Fruit fly (Drosophila melanogaster) whole organism, embryonic: ENCODE measurements around the gene sbr.

Experiments used
- Adf1 ChIP-seq: fragments of 200-800 bp; sonication (Bioruptor generic); IDR thresholded peaks from 2 replicates; pipeline ENCODE4 v1.3.6; 2022; ENCODE audit warnings: missing biosample characterization, missing genetic modification characterization
- Atf6 ChIP-seq: fragments of 200-800 bp; sonication (Bioruptor generic); IDR thresholded peaks from 2 replicates; pipeline ENCODE4 v1.3.6; 2022; ENCODE audit warnings: missing biosample characterization, missing genetic modification characterization
- CG10462 ChIP-seq: fragments of 200-800 bp; sonication (Bioruptor generic); optimal IDR thresholded peaks from 2 replicates; lab custom pipeline; 2016; ENCODE audit warnings: missing biosample characterization, missing genetic modification characterization
- CG11093 ChIP-seq: fragments of 200-800 bp; sonication (Bioruptor generic); IDR thresholded peaks from 3 replicates; pipeline ENCODE4 v1.3.6; 2022; ENCODE audit warnings: missing biosample characterization, missing genetic modification characterization
- CG11398 ChIP-seq: fragments of 200-800 bp; sonication (Bioruptor generic); optimal IDR thresholded peaks from 2 replicates; lab custom pipeline; 2016; ENCODE audit warnings: missing biosample characterization, missing genetic modification characterization
- CG12744 ChIP-seq: fragments of 200-800 bp; sonication (Bioruptor generic); optimal IDR thresholded peaks from 2 replicates; lab custom pipeline; 2016; ENCODE audit warnings: missing biosample characterization, missing genetic modification characterization
- CG14441 ChIP-seq: fragments of 200-800 bp; sonication (Bioruptor generic); IDR thresholded peaks from 2 replicates; pipeline ENCODE4 v1.3.6; 2022; ENCODE audit warnings: missing biosample characterization, missing genetic modification characterization
- CG16779 ChIP-seq: fragments of 200-800 bp; sonication (Bioruptor generic); IDR thresholded peaks from 2 replicates; pipeline ENCODE4 v1.3.6; 2022; ENCODE audit warnings: missing biosample characterization, missing genetic modification characterization
- CG18599 ChIP-seq: fragments of 200-800 bp; sonication (Bioruptor generic); optimal IDR thresholded peaks from 3 replicates; lab custom pipeline; 2017; ENCODE audit warnings: missing biosample characterization, missing genetic modification characterization, mild to moderate bottlenecking, moderate library complexity, missing genetic modification reagents
- CG2678 ChIP-seq: fragments of 200-800 bp; sonication (Bioruptor generic); optimal IDR thresholded peaks from 3 replicates; lab custom pipeline; 2019; ENCODE audit warnings: missing biosample characterization, mild to moderate bottlenecking, missing genetic modification characterization, moderate library complexity
- CG2875 ChIP-seq: fragments of 200-800 bp; sonication (Bioruptor generic); optimal IDR thresholded peaks from 2 replicates; lab custom pipeline; 2017; ENCODE audit warnings: missing biosample characterization, mild to moderate bottlenecking, missing genetic modification characterization, missing genetic modification reagents
- CG34224 ChIP-seq: fragments of 200-800 bp; sonication (Bioruptor generic); IDR thresholded peaks from 3 replicates; pipeline ENCODE4 v1.3.6; 2022; ENCODE audit warnings: missing biosample characterization, missing genetic modification characterization; ENCODE audit not compliant: partially characterized antibody
- CG6254 ChIP-seq: fragments of 200-800 bp; sonication (Bioruptor generic); optimal IDR thresholded peaks from 3 replicates; lab custom pipeline; 2017; ENCODE audit warnings: mild to moderate bottlenecking, missing biosample characterization, missing genetic modification reagents, missing genetic modification characterization
- CG6791 ChIP-seq: fragments of 200-800 bp; sonication (Bioruptor generic); IDR thresholded peaks from 3 replicates; pipeline ENCODE4 v1.3.6; 2022; ENCODE audit warnings: missing biosample characterization, missing genetic modification characterization; ENCODE audit not compliant: partially characterized antibody
- CG6813 ChIP-seq: fragments of 200-800 bp; sonication (Bioruptor generic); optimal IDR thresholded peaks from 2 replicates; lab custom pipeline; 2017; ENCODE audit warnings: missing biosample characterization, missing genetic modification characterization, mild to moderate bottlenecking, moderate library complexity, missing genetic modification reagents
- CG7987 ChIP-seq: fragments of 200-800 bp; sonication (Bioruptor generic); optimal IDR thresholded peaks from 2 replicates; lab custom pipeline; 2018; ENCODE audit warnings: missing biosample characterization, mild to moderate bottlenecking, missing genetic modification characterization, moderate library complexity
- CG8478 ChIP-seq: fragments of >200 bp; optimal IDR thresholded peaks from 2 replicates; lab custom pipeline; 2018
- CG9609 ChIP-seq: fragments of 200-800 bp; sonication (Bioruptor generic); optimal IDR thresholded peaks from 3 replicates; lab custom pipeline; 2016; ENCODE audit warnings: missing biosample characterization, missing genetic modification characterization
- Ets65A ChIP-seq: fragments of 200-800 bp; sonication (Bioruptor generic); peaks from one replicate; lab custom pipeline; 2016; ENCODE audit warnings: missing biosample characterization, missing genetic modification characterization
- Ets97D ChIP-seq: fragments of 200-800 bp; sonication (Bioruptor generic); optimal IDR thresholded peaks from 3 replicates; lab custom pipeline; 2016; ENCODE audit warnings: missing biosample characterization, missing genetic modification characterization
- Hr78 ChIP-seq, 2 experiments: fragments of 200-800 bp in 1 of 2; fragments of >200 bp in 1 of 2; sonication (Bioruptor generic) in 1 of 2; optimal IDR thresholded peaks; 2 replicates each; lab custom pipeline; 2017 to 2019; ENCODE audit warnings: missing biosample characterization in 2 of 2, missing genetic modification characterization in 2 of 2, mild to moderate bottlenecking in 1 of 2, moderate library complexity in 1 of 2
- Lhr ChIP-seq: fragments of 200-800 bp; sonication (Bioruptor generic); optimal IDR thresholded peaks from 3 replicates; lab custom pipeline; 2017; ENCODE audit warnings: mild to moderate bottlenecking, missing biosample characterization, missing genetic modification reagents, missing genetic modification characterization
- Neu2 ChIP-seq: fragments of 200-800 bp; sonication (Bioruptor generic); optimal IDR thresholded peaks from 3 replicates; lab custom pipeline; 2016; ENCODE audit warnings: missing biosample characterization, missing genetic modification characterization, borderline replicate concordance
- Ravus ChIP-seq: fragments of 200-800 bp; sonication (Bioruptor generic); IDR thresholded peaks from 2 replicates; pipeline ENCODE4 v1.3.6; 2022; ENCODE audit warnings: missing biosample characterization, missing genetic modification characterization
- Stat92E ChIP-seq, 3 experiments: fragments of >200 bp in 2 of 3; fragments of 200-800 bp in 1 of 3; sonication (Bioruptor generic) in 1 of 3; optimal IDR thresholded peaks; 2 replicates each; lab custom pipeline; 2017 to 2019; ENCODE audit warnings: missing biosample characterization in 3 of 3, missing genetic modification characterization in 3 of 3, mild to moderate bottlenecking in 1 of 3, moderate library complexity in 1 of 3
- Tbp ChIP-seq: fragments of >200 bp; optimal IDR thresholded peaks from 2 replicates; lab custom pipeline; 2018; ENCODE audit warnings: missing biosample characterization, missing genetic modification characterization
- Trl ChIP-seq, 3 experiments: fragments of >200 bp in 2 of 3; fragments of 200-800 bp in 1 of 3; sonication (Bioruptor generic) in 1 of 3; optimal IDR thresholded peaks; 2 replicates in 1 of 3; 3 replicates in 2 of 3; lab custom pipeline; 2016 to 2017; ENCODE audit warnings: missing biosample characterization in 1 of 3, missing genetic modification characterization in 1 of 3
- Xbp1 ChIP-seq: fragments of 200-800 bp; sonication (Bioruptor generic); optimal IDR thresholded peaks from 3 replicates; lab custom pipeline; 2016; ENCODE audit warnings: missing biosample characterization, mild to moderate bottlenecking, missing genetic modification characterization
- bowl ChIP-seq: fragments of 200-800 bp; sonication (Bioruptor generic); IDR thresholded peaks from 2 replicates; pipeline ENCODE4 v1.3.6; 2022; ENCODE audit warnings: missing biosample characterization, missing genetic modification characterization
- chinmo ChIP-seq: fragments of 200-800 bp; sonication (Bioruptor generic); IDR thresholded peaks from 4 replicates; pipeline ENCODE4 v1.3.6; 2022; ENCODE audit warnings: missing biosample characterization, missing genetic modification characterization; ENCODE audit not compliant: partially characterized antibody
- da ChIP-seq: fragments of 200-800 bp; sonication (Bioruptor generic); optimal IDR thresholded peaks from 2 replicates; lab custom pipeline; 2016; ENCODE audit warnings: missing biosample characterization, missing genetic modification characterization
- danr ChIP-seq: fragments of 200-800 bp; sonication (Bioruptor generic); IDR thresholded peaks from 2 replicates; pipeline ENCODE4 v1.3.6; 2022; ENCODE audit warnings: missing biosample characterization, missing genetic modification characterization
- dpn ChIP-seq, 2 experiments: fragments of 200-800 bp; sonication (Bioruptor generic); optimal IDR thresholded peaks; 3 replicates each; lab custom pipeline; 2016; ENCODE audit warnings: missing biosample characterization in 2 of 2, missing genetic modification characterization in 2 of 2
- fru ChIP-seq: fragments of >200 bp; optimal IDR thresholded peaks from 2 replicates; lab custom pipeline; 2017
- gt ChIP-seq: fragments of 200-800 bp; sonication (Bioruptor generic); IDR thresholded peaks from 2 replicates; pipeline ENCODE4 v1.3.6; 2022; ENCODE audit warnings: missing biosample characterization, missing genetic modification characterization
- jigr1 ChIP-seq: fragments of 200-800 bp; sonication (Bioruptor generic); IDR thresholded peaks from 3 replicates; pipeline ENCODE4 v1.3.6; 2022; ENCODE audit warnings: missing biosample characterization, missing genetic modification characterization
- kah ChIP-seq: fragments of 200-800 bp; sonication (Bioruptor generic); optimal IDR thresholded peaks from 2 replicates; lab custom pipeline; 2018; ENCODE audit warnings: missing biosample characterization, mild to moderate bottlenecking, missing genetic modification characterization
- klu ChIP-seq: fragments of 200-800 bp; sonication (Bioruptor generic); IDR thresholded peaks from 2 replicates; pipeline ENCODE4 v1.3.6; 2022; ENCODE audit warnings: missing biosample characterization, missing genetic modification characterization
- lab ChIP-seq: fragments of 200-800 bp; sonication (Bioruptor generic); optimal IDR thresholded peaks from 3 replicates; lab custom pipeline; 2017; ENCODE audit warnings: missing biosample characterization, missing genetic modification characterization, mild to moderate bottlenecking, moderate library complexity, missing genetic modification reagents
- lmd ChIP-seq: fragments of 200-800 bp; sonication (Bioruptor generic); IDR thresholded peaks from 2 replicates; pipeline ENCODE4 v1.3.6; 2022; ENCODE audit warnings: missing biosample characterization, missing genetic modification characterization
- nmo ChIP-seq: fragments of 200-800 bp; sonication (Bioruptor generic); optimal IDR thresholded peaks from 2 replicates; lab custom pipeline; 2018; ENCODE audit warnings: missing biosample characterization, mild to moderate bottlenecking, missing genetic modification characterization, moderate library complexity
- schlank ChIP-seq: fragments of 200-800 bp; sonication (Bioruptor generic); optimal IDR thresholded peaks from 2 replicates; lab custom pipeline; 2018; ENCODE audit warnings: missing biosample characterization, mild to moderate bottlenecking, missing genetic modification characterization
- seq ChIP-seq: fragments of 200-800 bp; sonication (Bioruptor generic); IDR thresholded peaks from 2 replicates; pipeline ENCODE4 v1.3.6; 2022; ENCODE audit warnings: missing biosample characterization, missing genetic modification characterization
- shn ChIP-seq: fragments of 200-800 bp; sonication (Bioruptor generic); optimal IDR thresholded peaks from 3 replicates; lab custom pipeline; 2016; ENCODE audit warnings: missing biosample characterization, missing genetic modification characterization
- slou ChIP-seq: fragments of 200-800 bp; sonication (Bioruptor generic); optimal IDR thresholded peaks from 3 replicates; lab custom pipeline; 2016; ENCODE audit warnings: missing biosample characterization, missing genetic modification characterization
- stwl ChIP-seq: fragments of 200-800 bp; sonication (Bioruptor generic); optimal IDR thresholded peaks from 3 replicates; lab custom pipeline; 2018; ENCODE audit warnings: missing biosample characterization, mild to moderate bottlenecking, missing genetic modification characterization, moderate library complexity
- unc-4 ChIP-seq: fragments of 200-800 bp; sonication (Bioruptor generic); IDR thresholded peaks from 2 replicates; pipeline ENCODE4 v1.3.6; 2022; ENCODE audit warnings: missing biosample characterization, missing genetic modification characterization; ENCODE audit not compliant: partially characterized antibody
- unpg ChIP-seq: fragments of 200-800 bp; sonication (Bioruptor generic); optimal IDR thresholded peaks from 3 replicates; lab custom pipeline; 2018; ENCODE audit warnings: missing biosample characterization, mild to moderate bottlenecking, missing genetic modification characterization, moderate library complexity
- wdn ChIP-seq: fragments of 200-800 bp; sonication (Bioruptor generic); IDR thresholded peaks from 2 replicates; pipeline ENCODE4 v1.3.6; 2022; ENCODE audit warnings: missing biosample characterization, missing genetic modification characterization
- yki ChIP-seq: fragments of >200 bp; optimal IDR thresholded peaks from 3 replicates; lab custom pipeline; 2018
- zen ChIP-seq: fragments of 200-800 bp; sonication (Bioruptor generic); optimal IDR thresholded peaks from 3 replicates; lab custom pipeline; 2018; ENCODE audit warnings: missing biosample characterization, mild to moderate bottlenecking, missing genetic modification characterization, moderate library complexity

Gene sbr

dm6 chrX:10784330-10784778 is 62.5 kb downstream of the sbr start (continued):
- TF ChIP-seq Trl (optimal IDR thresholded peaks at IDR 0.05; lab: Kevin White, UChicago) = peak; percentile 81 to 89
- TF ChIP-seq Trl (GFP tag; optimal IDR thresholded peaks at IDR 0.05; lab: Kevin White, UChicago) = peak; percentile 1
- TF ChIP-seq CG6791 (GFP tag; lab: Robert Waterston, UW) = no peak
- 0 out of 2 replicates have a peak, but pooled peaks have one; percentile 17 for TF ChIP-seq unc-4
- TF ChIP-seq Lhr = no peak
- no peak for TF ChIP-seq CG2875
- TF ChIP-seq da (GFP tag; lab: Kevin White, UChicago) = no peak
- TF ChIP-seq klu (GFP tag; lab: Robert Waterston, UW) = no peak
- TF ChIP-seq CG16779 (GFP tag; lab: Robert Waterston, UW) = no peak
- TF ChIP-seq chinmo (GFP tag; lab: Robert Waterston, UW) = peak; percentile 80; the same call in 2 of the 4 replicates
- no peak for TF ChIP-seq fru (lab: Kevin White, UChicago)
- TF ChIP-seq zen (tag; lab: Kevin White, UChicago) = no peak
- no peak for TF ChIP-seq CG6254
- TF ChIP-seq danr (GFP tag; lab: Robert Waterston, UW) = no peak
- no peak for TF ChIP-seq lmd (GFP tag; lab: Robert Waterston, UW)
- TF ChIP-seq gt = no peak
- 0 out of 3 replicates have a peak, but pooled peaks have one; percentile 56 for TF ChIP-seq CG34224 (GFP tag; lab: Robert Waterston, UW)
- TF ChIP-seq CG7987 (GFP tag; lab: Kevin White, UChicago) = peak; percentile 2
- no peak for TF ChIP-seq seq
- TF ChIP-seq Atf6 (GFP tag; lab: Robert Waterston, UW) = no peak
- no peak for TF ChIP-seq Stat92E (GFP tag; optimal IDR thresholded peaks at IDR 0.05; lab: Kevin White, UChicago)
- no peak for TF ChIP-seq stwl
- TF ChIP-seq CG11398 = no peak
- TF ChIP-seq CG14441 (GFP tag; lab: Robert Waterston, UW) = no peak
- peak; percentile 6 for TF ChIP-seq schlank (tag; lab: Kevin White, UChicago)
- TF ChIP-seq jigr1 (GFP tag; lab: Robert Waterston, UW) = no peak
- no peak for TF ChIP-seq CG6813
- TF ChIP-seq slou (GFP tag; lab: Kevin White, UChicago) = no peak
- peak; percentile 97 for TF ChIP-seq Adf1 (GFP tag; lab: Robert Waterston, UW)
- no peak for TF ChIP-seq CG10462 (GFP tag; lab: Kevin White, UChicago)
- peak; percentile 26 for TF ChIP-seq CG18599 (GFP tag; lab: Kevin White, UChicago)
- no peak for TF ChIP-seq Neu2
- TF ChIP-seq Xbp1 (GFP tag; lab: Kevin White, UChicago) = no peak
- TF ChIP-seq Ets97D (GFP tag; lab: Kevin White, UChicago) = no peak
- TF ChIP-seq CG12744 = no peak
- no peak for TF ChIP-seq CG11093 (GFP tag; lab: Robert Waterston, UW)
- no peak for TF ChIP-seq wdn
- no peak for TF ChIP-seq Tbp
- TF ChIP-seq CG2678 (tag; lab: Kevin White, UChicago) = no peak
- no peak for TF ChIP-seq CG9609 (GFP tag; lab: Kevin White, UChicago)
- peak; percentile 24 for TF ChIP-seq lab (GFP tag; lab: Kevin White, UChicago)
- peak; percentile 4 for TF ChIP-seq kah (GFP tag; lab: Kevin White, UChicago)
- TF ChIP-seq CG8478 (lab: Kevin White, UChicago) = no peak
- TF ChIP-seq nmo = no peak
- no peak for TF ChIP-seq unpg
- TF ChIP-seq Ets65A (GFP tag; lab: Kevin White, UChicago) = peak; percentile 18
- no peak for TF ChIP-seq dpn (GFP tag; optimal IDR thresholded peaks at IDR 0.05; lab: Kevin White, UChicago)
- TF ChIP-seq yki (lab: Kevin White, UChicago) = peak; percentile 63
- TF ChIP-seq Ravus (GFP tag; lab: Robert Waterston, UW) = no peak
- no peak for TF ChIP-seq shn (GFP tag; lab: Kevin White, UChicago)
- TF ChIP-seq bowl = no peak
- no peak for TF ChIP-seq Hr78 (GFP tag; optimal IDR thresholded peaks at IDR 0.05; lab: Kevin White, UChicago)
